Worm (Caenorhabditis elegans) whole organism, L3 larva: Measurements from ENCODE around the gene bath-42.

Experiments
- R02D3.7 ChIP-seq: fragments of 150-350 bp; optimal IDR thresholded peaks from 2 replicates; lab custom pipeline; 2014; ENCODE audit warnings: missing biosample characterization, missing genetic modification characterization
- nhr-12 ChIP-seq: fragments of 150-350 bp; optimal IDR thresholded peaks from 2 replicates; lab custom pipeline; 2014; ENCODE audit warnings: missing biosample characterization, missing genetic modification characterization
- nhr-28 ChIP-seq: fragments of 150-350 bp; optimal IDR thresholded peaks from 2 replicates; lab custom pipeline; 2014; ENCODE audit warnings: missing biosample characterization, missing genetic modification characterization
- pha-4 ChIP-seq: fragments of 150-350 bp; optimal IDR thresholded peaks from 2 replicates; lab custom pipeline; 2014; ENCODE audit warnings: missing biosample characterization, missing genetic modification reagents, missing genetic modification characterization
- sea-2 ChIP-seq: fragments of 150-350 bp; sonication (generic microtip); optimal IDR thresholded peaks from 4 replicates; lab custom pipeline; 2014; ENCODE audit warnings: missing biosample characterization, missing genetic modification reagents, missing genetic modification characterization
- skn-1 ChIP-seq: fragments of 150-350 bp; optimal IDR thresholded peaks from 2 replicates; lab custom pipeline; 2014; ENCODE audit warnings: missing biosample characterization, missing genetic modification characterization
- tbx-2 ChIP-seq: sonication (generic microtip); optimal IDR thresholded peaks from 2 replicates; lab custom pipeline; 2016; ENCODE audit warnings: mild to moderate bottlenecking, missing genetic modification characterization, missing compliant biosample characterization
- ztf-4 ChIP-seq: fragments of 150-350 bp; optimal IDR thresholded peaks from 2 replicates; lab custom pipeline; 2014; ENCODE audit warnings: missing biosample characterization, missing genetic modification characterization

- TF ChIP-seq R02D3.7 (tag; lab: Kevin White, UChicago) (no peak), ztf-4 (tag; lab: Kevin White, UChicago) (no peak), pha-4 (tag; lab: Kevin White, UChicago) (no peak), nhr-12 (tag; lab: Kevin White, UChicago) (no peak), sea-2 (GFP tag; lab: Kevin White, UChicago) (no peak), tbx-2 (tag; lab: Kevin White, UChicago) (no peak), nhr-28 (tag; lab: Kevin White, UChicago) (no peak), skn-1 (tag; lab: Kevin White, UChicago) (no peak)
Measured at ce11 chrIII:8202754-8203153, 39.6 kb upstream of the bath-42 start, which contains the start of gene snb-5.
